Worm (Caenorhabditis elegans) whole organism, mixed stage, embryonic: ENCODE data around the gene nas-9.

Source experiments
- bed-3 ChIP-seq: fragments of 200-800 bp; sonication (Bioruptor generic); optimal IDR thresholded peaks from 3 replicates; lab custom pipeline; 2018; ENCODE audit warnings: mild to moderate bottlenecking, missing genetic modification characterization, moderate library complexity, missing compliant biosample characterization
- ceh-43 ChIP-seq: fragments of 200-800 bp; sonication (Bioruptor generic); optimal IDR thresholded peaks from 2 replicates; lab custom pipeline; 2018; ENCODE audit warnings: mild to moderate bottlenecking, missing genetic modification characterization, moderate library complexity, missing compliant biosample characterization
- ceh-83 ChIP-seq: fragments of 200-800 bp; sonication (Bioruptor generic); optimal IDR thresholded peaks from 2 replicates; lab custom pipeline; 2018; ENCODE audit warnings: mild to moderate bottlenecking, missing genetic modification characterization, missing compliant biosample characterization
- ces-1 ChIP-seq: fragments of 150-350 bp; optimal IDR thresholded peaks from 2 replicates; lab custom pipeline; 2014; ENCODE audit warnings: missing biosample characterization, missing genetic modification reagents, missing genetic modification characterization
- cnd-1 ChIP-seq: fragments of 200-800 bp; sonication (Bioruptor generic); optimal IDR thresholded peaks from 2 replicates; lab custom pipeline; 2018; ENCODE audit warnings: mild to moderate bottlenecking, missing genetic modification characterization, missing compliant biosample characterization
- elt-1 ChIP-seq: sonication (generic microtip); optimal IDR thresholded peaks from 2 replicates; lab custom pipeline; 2017; ENCODE audit warnings: missing genetic modification characterization, mild to moderate bottlenecking, missing compliant biosample characterization, antibody characterized with exemption, moderate library complexity, borderline replicate concordance; ENCODE audit not compliant: insufficient read depth
- elt-3 ChIP-seq: fragments of 150-350 bp; optimal IDR thresholded peaks from 2 replicates; lab custom pipeline; 2014; ENCODE audit warnings: missing biosample characterization, missing genetic modification characterization
- flh-1 ChIP-seq: fragments of 200-800 bp; sonication (Bioruptor generic); optimal IDR thresholded peaks from 2 replicates; lab custom pipeline; 2018; ENCODE audit warnings: mild to moderate bottlenecking, missing genetic modification characterization, moderate library complexity, missing compliant biosample characterization
- ham-2 ChIP-seq: fragments of 200-800 bp; sonication (Bioruptor generic); optimal IDR thresholded peaks from 2 replicates; lab custom pipeline; 2018; ENCODE audit warnings: mild to moderate bottlenecking, missing genetic modification characterization, missing compliant biosample characterization
- hlh-1 ChIP-seq: fragments of 150-350 bp; optimal IDR thresholded peaks from 2 replicates; lab custom pipeline; 2014; ENCODE audit warnings: missing biosample characterization, missing genetic modification reagents, missing genetic modification characterization
- lin-13 ChIP-seq: fragments of 150-350 bp; optimal IDR thresholded peaks from 2 replicates; lab custom pipeline; 2014; ENCODE audit warnings: missing biosample characterization, missing genetic modification characterization
- lin-32 ChIP-seq: fragments of 200-800 bp; sonication (Bioruptor generic); optimal IDR thresholded peaks from 2 replicates; lab custom pipeline; 2018; ENCODE audit warnings: mild to moderate bottlenecking, missing genetic modification characterization, missing compliant biosample characterization
- lsy-2 ChIP-seq: fragments of 150-350 bp; optimal IDR thresholded peaks from 2 replicates; lab custom pipeline; 2014; ENCODE audit warnings: missing biosample characterization, missing genetic modification characterization
- mab-5 ChIP-seq: fragments of 150-350 bp; optimal IDR thresholded peaks from 2 replicates; lab custom pipeline; 2014; ENCODE audit warnings: missing biosample characterization, missing genetic modification characterization
- mep-1 ChIP-seq: fragments of 150-350 bp; optimal IDR thresholded peaks from 2 replicates; lab custom pipeline; 2017; ENCODE audit warnings: missing biosample characterization, missing genetic modification reagents, missing genetic modification characterization, inconsistent platforms
- mls-2 ChIP-seq: sonication (generic microtip); optimal IDR thresholded peaks from 2 replicates; lab custom pipeline; 2016; ENCODE audit warnings: mild to moderate bottlenecking, missing genetic modification characterization, moderate library complexity, missing compliant biosample characterization
- nhr-12 ChIP-seq: fragments of 150-350 bp; optimal IDR thresholded peaks from 2 replicates; lab custom pipeline; 2014; ENCODE audit warnings: missing biosample characterization, missing genetic modification characterization
- nhr-2 ChIP-seq: fragments of 150-350 bp; optimal IDR thresholded peaks from 2 replicates; lab custom pipeline; 2014; ENCODE audit warnings: missing biosample characterization, missing genetic modification characterization
- nhr-237 ChIP-seq: fragments of 150-350 bp; optimal IDR thresholded peaks from 2 replicates; lab custom pipeline; 2014; ENCODE audit warnings: missing biosample characterization, missing genetic modification characterization
- nhr-28 ChIP-seq: fragments of 150-350 bp; optimal IDR thresholded peaks from 2 replicates; lab custom pipeline; 2014; ENCODE audit warnings: missing biosample characterization, missing genetic modification characterization
- pha-4 ChIP-seq: fragments of 150-350 bp; optimal IDR thresholded peaks from 2 replicates; lab custom pipeline; 2018; ENCODE audit warnings: missing biosample characterization, missing genetic modification reagents, missing genetic modification characterization
- sem-2 ChIP-seq: fragments of 200-800 bp; sonication (Bioruptor generic); optimal IDR thresholded peaks from 2 replicates; lab custom pipeline; 2018; ENCODE audit warnings: mild to moderate bottlenecking, missing genetic modification characterization, missing compliant biosample characterization
- snpc-4 ChIP-seq: fragments of 150-350 bp; optimal IDR thresholded peaks from 2 replicates; lab custom pipeline; 2014; ENCODE audit warnings: missing biosample characterization, missing genetic modification characterization
- sptf-1 ChIP-seq: sonication (generic microtip); optimal IDR thresholded peaks from 2 replicates; lab custom pipeline; 2017; ENCODE audit warnings: mild to moderate bottlenecking, missing genetic modification characterization, moderate library complexity, missing compliant biosample characterization
- tbx-8 ChIP-seq: fragments of 200-800 bp; sonication (Bioruptor generic); optimal IDR thresholded peaks from 2 replicates; lab custom pipeline; 2018; ENCODE audit warnings: mild to moderate bottlenecking, missing genetic modification characterization, moderate library complexity, missing compliant biosample characterization
- unc-120 ChIP-seq: sonication (generic microtip); optimal IDR thresholded peaks from 2 replicates; lab custom pipeline; 2017; ENCODE audit warnings: missing genetic modification characterization, missing compliant biosample characterization; ENCODE audit not compliant: poor library complexity, severe bottlenecking
- unc-39 ChIP-seq: fragments of 150-350 bp; optimal IDR thresholded peaks from 2 replicates; lab custom pipeline; 2014; ENCODE audit warnings: missing biosample characterization, missing genetic modification characterization
- unc-62 ChIP-seq: fragments of 150-350 bp; optimal IDR thresholded peaks from 2 replicates; lab custom pipeline; 2014; ENCODE audit warnings: missing biosample characterization, missing genetic modification reagents, missing genetic modification characterization
- ztf-11 ChIP-seq: fragments of 150-350 bp; optimal IDR thresholded peaks from 2 replicates; lab custom pipeline; 2014; ENCODE audit warnings: missing biosample characterization, missing genetic modification characterization

nas-9 gene

ce11 chrV:4850446-4850845 is 10.6 kb upstream of the nas-9 start:
- TF ChIP-seq mep-1 (tag; lab: Kevin White, UChicago), result no peak
- no peak for TF ChIP-seq flh-1 (GFP tag; lab: Kevin White, UChicago)
- no peak for TF ChIP-seq unc-120 (tag; lab: Kevin White, UChicago)
- no peak for TF ChIP-seq nhr-28 (tag; lab: Kevin White, UChicago)
- no peak for TF ChIP-seq sem-2 (GFP tag; lab: Kevin White, UChicago)
- TF ChIP-seq sptf-1, result no peak
- TF ChIP-seq bed-3, result no peak
- TF ChIP-seq snpc-4 (tag; lab: Kevin White, UChicago), result no peak
- no peak for TF ChIP-seq unc-62 (GFP tag; lab: Kevin White, UChicago)
- no peak for TF ChIP-seq cnd-1 (tag; lab: Kevin White, UChicago)
- TF ChIP-seq ztf-11, result no peak
- no peak for TF ChIP-seq lin-13 (tag; lab: Kevin White, UChicago)
- no peak for TF ChIP-seq nhr-12 (tag; lab: Kevin White, UChicago)
- no peak for TF ChIP-seq mls-2 (tag; lab: Kevin White, UChicago)
- TF ChIP-seq tbx-8 (GFP tag; lab: Kevin White, UChicago), result no peak
- no peak for TF ChIP-seq ceh-43 (GFP tag; lab: Kevin White, UChicago)
- TF ChIP-seq nhr-2 (tag; lab: Kevin White, UChicago), result no peak
- TF ChIP-seq, all 35 proteins: peak for 0

ce11 chrV:4847424-4847823 is 7.6 kb upstream of the nas-9 start, which contains the start of gene abhd-5.1:
Gene abhd-5.1 (plus strand): TSS chrV:4847653.
- TF ChIP-seq sem-2 (GFP tag; lab: Kevin White, UChicago) (no peak), elt-1 (tag; lab: Kevin White, UChicago) (no peak), bed-3 (no peak), mls-2 (tag; lab: Kevin White, UChicago) (no peak), cnd-1 (tag; lab: Kevin White, UChicago) (no peak), elt-3 (no peak), hlh-1 (tag; lab: Kevin White, UChicago) (no peak), unc-39 (tag; lab: Kevin White, UChicago) (no peak), unc-120 (tag; lab: Kevin White, UChicago) (no peak), lin-13 (tag; lab: Kevin White, UChicago) (no peak), mab-5 (tag; lab: Kevin White, UChicago) (no peak), ceh-43 (GFP tag; lab: Kevin White, UChicago) (no peak), sptf-1 (no peak), ztf-11 (no peak)

- no peak for TF ChIP-seq pha-4
- no peak for TF ChIP-seq ceh-83 (GFP tag; lab: Kevin White, UChicago)
- no peak for TF ChIP-seq lin-13 (tag; lab: Kevin White, UChicago)
- TF ChIP-seq, all 35 proteins: peak for 0
These were observed 6.7 kb upstream of the nas-9 start for ce11 chrV:4846507-4846906.

DNA sequence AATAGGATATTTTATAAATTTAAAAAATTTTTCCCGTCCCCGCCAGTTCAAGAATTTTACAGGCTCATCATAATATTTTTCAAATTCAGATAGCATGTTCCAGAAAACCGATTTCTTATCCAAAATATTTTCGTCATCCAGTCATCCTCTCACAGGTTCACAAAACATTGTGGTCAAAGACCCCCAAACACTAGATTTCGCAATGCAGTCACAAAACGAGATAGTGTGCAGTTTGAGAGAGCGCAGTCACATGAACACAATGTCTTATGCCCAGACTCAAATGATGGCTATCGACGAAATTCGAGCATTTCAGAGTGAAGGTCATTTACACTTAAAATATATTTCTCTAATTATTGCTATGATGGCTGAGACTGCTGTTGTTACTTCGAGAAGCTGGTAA is 4.8 kb upstream of the nas-9 start, which contains the start of gene abhd-5.2:
Gene abhd-5.2 (plus strand): TSS at position 95 of the 400 bp plus-strand sequence.
- no peak for TF ChIP-seq unc-39 (tag; lab: Kevin White, UChicago)
- peak; percentile 37 for TF ChIP-seq ces-1 (GFP tag; lab: Kevin White, UChicago)

- TF ChIP-seq lin-32 (GFP tag; lab: Kevin White, UChicago), result no peak
- TF ChIP-seq sem-2 (GFP tag; lab: Kevin White, UChicago), result no peak
- no peak for TF ChIP-seq ham-2 (GFP tag; lab: Kevin White, UChicago)
These were observed 2.7 kb upstream of the nas-9 start, which contains the start of the genes cwp-2 and cwp-3 for ce11 chrV:4842544-4842943. Gene cwp-2 (minus strand): TSS chrV:4842644. Gene cwp-3 (plus strand): TSS chrV:4842836.

DNA sequence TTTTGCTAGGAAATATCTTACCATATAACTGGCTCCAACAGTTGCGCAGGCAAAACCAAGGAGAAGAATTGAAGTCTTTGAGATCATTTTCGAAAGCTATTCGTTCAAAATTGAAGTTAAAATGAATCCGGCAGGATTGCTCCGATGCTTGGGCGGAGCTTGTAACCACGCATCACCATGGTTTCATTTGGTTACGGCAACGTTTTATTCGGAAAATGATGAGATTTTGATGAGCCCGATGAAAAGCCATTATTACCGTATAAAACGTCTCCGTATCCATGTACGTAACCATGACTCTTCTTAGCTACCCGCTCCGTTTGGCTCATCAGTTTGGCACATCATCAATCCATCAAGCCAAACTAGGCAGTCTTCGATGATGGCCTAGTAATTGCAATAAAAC is 1.4 kb upstream of the nas-9 start, which contains the start of gene cwp-1:
Gene cwp-1 (minus strand): TSS at position 101 of the 400 bp plus-strand sequence.
- TF ChIP-seq elt-3 (no peak), nhr-2 (tag; lab: Kevin White, UChicago) (no peak), nhr-237 (tag; lab: Kevin White, UChicago) (no peak), lsy-2 (no peak), ces-1 (GFP tag; lab: Kevin White, UChicago) (no peak), elt-1 (tag; lab: Kevin White, UChicago) (no peak), flh-1 (GFP tag; lab: Kevin White, UChicago) (no peak), ham-2 (GFP tag; lab: Kevin White, UChicago) (no peak)
